Fruit fly (Drosophila melanogaster): ENCODE measurements around the gene CG6628.

Gene CG6628

DNA sequence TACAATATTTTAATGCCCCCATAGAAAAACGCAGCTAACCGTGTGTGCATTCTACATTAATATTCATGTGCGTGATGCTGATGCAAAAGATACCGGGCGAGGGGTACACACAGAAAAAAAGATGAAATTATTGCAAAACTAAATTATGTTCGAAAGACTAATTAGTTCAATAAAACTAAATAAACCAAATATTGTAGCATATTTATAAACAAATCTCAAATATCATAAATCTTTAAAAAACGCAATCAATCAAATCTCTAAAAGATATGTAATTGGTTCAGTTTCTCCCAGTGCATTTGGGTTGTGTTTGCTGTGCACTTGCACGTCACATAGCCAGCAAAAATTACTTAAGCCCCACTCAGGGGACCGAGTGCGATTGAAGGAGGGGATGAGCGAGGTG, 31.7 kb upstream of the CG6628 start (continued):
- no peak for TF ChIP-seq Eip93F (GFP tag; optimal IDR thresholded peaks at IDR 0.05)
- TF ChIP-seq topi (GFP tag; optimal IDR thresholded peaks at IDR 0.05), result no peak
- TF ChIP-seq CG8632 (GFP tag; optimal IDR thresholded peaks at IDR 0.05), result peak; percentile 25
- TF ChIP-seq fd85E (GFP tag; optimal IDR thresholded peaks at IDR 0.05), result no peak
- TF ChIP-seq Met (GFP tag; optimal IDR thresholded peaks at IDR 0.05), result no peak
- peak; percentile 18 for TF ChIP-seq CG3919 (GFP tag; optimal IDR thresholded peaks at IDR 0.05)
- TF ChIP-seq CG16779 (tag; optimal IDR thresholded peaks at IDR 0.05), result no peak
- TF ChIP-seq vri (GFP tag; optimal IDR thresholded peaks at IDR 0.05), result no peak
- TF ChIP-seq cyc (GFP tag; optimal IDR thresholded peaks at IDR 0.05), result no peak
- TF ChIP-seq svp (GFP tag), result peak; percentile 51

dm6 chr3L:10197360-10197759, 30.5 kb upstream of the CG6628 start:
- TF ChIP-seq CG10669 (GFP tag; optimal IDR thresholded peaks at IDR 0.05), result no peak

DNA sequence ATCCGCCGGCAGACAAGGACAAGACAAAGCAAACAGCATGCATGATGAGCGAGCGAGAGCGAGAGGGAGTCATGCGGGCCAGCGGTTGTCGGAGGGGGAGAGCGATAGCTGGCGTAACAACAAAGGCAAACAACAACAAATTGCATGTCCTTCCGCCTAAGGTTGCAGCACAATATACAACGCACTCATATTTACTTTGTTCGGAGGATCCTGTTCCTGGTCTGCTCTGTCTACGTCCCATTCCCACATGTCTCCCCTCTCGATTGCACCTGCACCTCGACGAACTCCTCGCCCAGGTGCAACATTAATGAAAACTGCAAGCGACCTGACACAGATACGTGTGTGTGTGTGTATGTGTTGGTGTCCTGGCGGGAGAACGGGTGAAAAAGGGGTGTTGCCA, 22.4 kb upstream of the CG6628 start:
- no peak for TF ChIP-seq net (GFP tag; optimal IDR thresholded peaks at IDR 0.05)
- no peak for TF ChIP-seq CG6276 (GFP tag; optimal IDR thresholded peaks at IDR 0.05)
- TF ChIP-seq CG10631 (GFP tag; optimal IDR thresholded peaks at IDR 0.05), result no peak

dm6 chr3L:10186893-10187292, 20.1 kb upstream of the CG6628 start:
- no peak for TF ChIP-seq net (GFP tag; optimal IDR thresholded peaks at IDR 0.05)
- no peak for TF ChIP-seq fd85E (GFP tag; optimal IDR thresholded peaks at IDR 0.05)
- no peak for TF ChIP-seq CG6276 (GFP tag; optimal IDR thresholded peaks at IDR 0.05)
- no peak for TF ChIP-seq esn (GFP tag; optimal IDR thresholded peaks at IDR 0.05)
- no peak for TF ChIP-seq CG7368 (GFP tag; optimal IDR thresholded peaks at IDR 0.05)
- TF ChIP-seq CG1621 (tag; optimal IDR thresholded peaks at IDR 0.05), result no peak
- TF ChIP-seq CG10669 (GFP tag; optimal IDR thresholded peaks at IDR 0.05), result no peak
- TF ChIP-seq Blimp-1 (GFP tag; optimal IDR thresholded peaks at IDR 0.05), result no peak
- TF ChIP-seq CG6854 (GFP tag; optimal IDR thresholded peaks at IDR 0.05), result no peak
- TF ChIP-seq eg (GFP tag; IDR thresholded peaks at IDR 0.05), result no peak
- no peak for TF ChIP-seq ss (GFP tag; optimal IDR thresholded peaks at IDR 0.05)
- TF ChIP-seq CG4318 (GFP tag; optimal IDR thresholded peaks at IDR 0.05), result no peak
- no peak for TF ChIP-seq vri (GFP tag; optimal IDR thresholded peaks at IDR 0.05)
- no peak for TF ChIP-seq Sox15 (GFP tag; optimal IDR thresholded peaks at IDR 0.05)
- no peak for TF ChIP-seq CG31627 (GFP tag; optimal IDR thresholded peaks at IDR 0.05)
- no peak for TF ChIP-seq Eip93F (GFP tag; optimal IDR thresholded peaks at IDR 0.05)
- TF ChIP-seq CG6163 (GFP tag; IDR thresholded peaks at IDR 0.05), result no peak
- no peak for TF ChIP-seq CG32006 (GFP tag; optimal IDR thresholded peaks at IDR 0.05)
- no peak for TF ChIP-seq fd59A (GFP tag; optimal IDR thresholded peaks at IDR 0.05)
- TF ChIP-seq Smox (GFP tag; optimal IDR thresholded peaks at IDR 0.05), result no peak

dm6 chr3L:10185924-10186323, 19.1 kb upstream of the CG6628 start, which contains the start of gene dpr10:
dpr10 (minus strand) TSS chr3L:10186108.
- peak; percentile 25 for TF ChIP-seq svp (GFP tag)
- peak; percentile 50 for TF ChIP-seq Eip78C (GFP tag)
- TF ChIP-seq CG6276 (GFP tag; optimal IDR thresholded peaks at IDR 0.05), result peak; percentile 1
- no peak for TF ChIP-seq pdm3 (GFP tag; optimal IDR thresholded peaks at IDR 0.05)
- no peak for TF ChIP-seq CG15336 (GFP tag; IDR thresholded peaks at IDR 0.05)
- no peak for TF ChIP-seq acj6 (GFP tag; optimal IDR thresholded peaks at IDR 0.05)
- TF ChIP-seq vri (GFP tag; optimal IDR thresholded peaks at IDR 0.05), result no peak
- TF ChIP-seq cyc (GFP tag; optimal IDR thresholded peaks at IDR 0.05), result no peak
- TF ChIP-seq CG4318 (GFP tag; optimal IDR thresholded peaks at IDR 0.05), result no peak
- TF ChIP-seq eg (GFP tag; IDR thresholded peaks at IDR 0.05), result peak; percentile 62; the same call in 2 of the 3 replicates
- TF ChIP-seq CG11762 (GFP tag; optimal IDR thresholded peaks at IDR 0.05; ENCODE audit: insufficient read depth), result no peak
